Worm (Caenorhabditis elegans): Measurements from ENCODE around the gene cpi-1.

Gene cpi-1

DNA sequence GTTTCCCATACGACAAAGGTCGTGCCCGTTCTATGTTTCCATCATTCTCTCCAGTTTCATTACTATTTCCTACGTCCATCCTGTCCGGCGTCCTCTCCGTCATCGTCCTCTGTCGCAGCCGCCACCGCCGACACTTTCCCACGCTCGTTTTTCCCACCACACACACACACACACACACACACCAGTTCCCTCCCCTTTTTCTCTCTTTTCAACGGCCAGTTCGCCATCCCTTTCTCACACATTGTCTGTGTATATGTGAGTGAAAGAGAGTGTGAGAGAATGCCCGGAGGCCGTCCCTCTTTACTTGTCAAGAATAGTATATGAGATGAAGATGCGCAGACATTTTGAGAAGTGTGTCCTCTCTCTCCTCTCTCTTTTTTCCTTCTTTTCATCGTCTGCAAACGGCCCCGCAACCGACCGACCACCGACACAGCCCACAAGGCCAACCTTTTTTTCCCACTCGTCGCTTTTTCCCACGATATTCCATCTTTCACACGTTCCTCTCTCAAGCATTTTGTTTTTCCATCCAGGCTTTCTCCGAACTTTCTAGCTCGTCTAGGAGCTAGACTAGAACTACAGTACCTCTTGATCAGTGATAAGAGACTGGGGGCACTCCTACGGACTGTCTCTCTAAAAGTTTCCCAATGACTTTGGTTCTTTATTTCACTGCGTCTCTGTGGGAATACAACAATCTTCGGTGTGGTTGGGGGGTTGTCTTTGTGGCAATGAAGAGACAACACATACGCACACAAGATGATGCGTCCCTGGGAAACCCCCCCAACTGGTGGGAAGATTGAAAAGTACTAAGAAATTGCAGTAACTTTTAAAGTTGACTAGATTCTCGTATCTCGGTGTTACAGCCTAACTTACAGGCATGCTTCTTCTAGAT, 3.8 kb upstream of the cpi-1 start (continued):
- TF ChIP-seq snpc-4 (GFP tag; optimal IDR thresholded peaks at IDR 0.05) (peak; percentile 2), snpc-4 (tag; optimal IDR thresholded peaks at IDR 0.05) (peak in 3 of 4 experiments; percentile 52 to 86 (median 72)), ztf-6 (GFP tag; IDR thresholded peaks at IDR 0.05) (no peak), dpff-1 (tag; optimal IDR thresholded peaks at IDR 0.05) (no peak), Y53G8AR.9 (GFP tag; conservative IDR thresholded peaks at IDR 0.05) (no peak), ccch-3 (GFP tag; optimal IDR thresholded peaks at IDR 0.05) (no peak), F57A8.1 (GFP tag; optimal IDR thresholded peaks at IDR 0.05) (no peak), ets-4 (GFP tag; optimal IDR thresholded peaks at IDR 0.05) (peak; percentile 91), dox-1 (GFP tag; IDR thresholded peaks at IDR 0.05) (peak; percentile 80), lir-1 (GFP tag; conservative IDR thresholded peaks at IDR 0.05) (no peak), ceh-91 (GFP tag; IDR thresholded peaks at IDR 0.05) (no peak), F33H1.4 (GFP tag; IDR thresholded peaks at IDR 0.05) (no peak), ceh-27 (GFP tag; optimal IDR thresholded peaks at IDR 0.05) (peak; percentile 81), mxl-1 (tag; optimal IDR thresholded peaks at IDR 0.05) (no peak), C17E4.6 (GFP tag; IDR thresholded peaks at IDR 0.05) (no peak), athp-1 (tag; optimal IDR thresholded peaks at IDR 0.05) (no peak), C06A6.2 (GFP tag; conservative IDR thresholded peaks at IDR 0.05) (0 out of 2 replicates have a peak, but pooled peaks have one; percentile 15), rec-8 (tag; optimal IDR thresholded peaks at IDR 0.05) (no peak), B0336.3 (GFP tag; IDR thresholded peaks at IDR 0.05) (peak; percentile 74), nfya-1 (tag; optimal IDR thresholded peaks at IDR 0.05; ENCODE audit: borderline replicate concordance, insufficient read depth) (no peak), ztf-18 (tag; optimal IDR thresholded peaks at IDR 0.05) (peak; percentile 16), attf-5 (GFP tag; optimal IDR thresholded peaks at IDR 0.05) (peak; percentile 52), egl-18 (GFP tag; IDR thresholded peaks at IDR 0.05) (no peak), egrh-3 (GFP tag; IDR thresholded peaks at IDR 0.05) (peak; percentile 66), madf-10 (tag; optimal IDR thresholded peaks at IDR 0.05) (peak; percentile 32), F37B4.10 (GFP tag; IDR thresholded peaks at IDR 0.05) (no peak), nhr-179 (tag; optimal IDR thresholded peaks at IDR 0.05) (no peak), sptf-2 (GFP tag; optimal IDR thresholded peaks at IDR 0.05) (peak; percentile 65), hlh-12 (tag; optimal IDR thresholded peaks at IDR 0.05) (no peak), ceh-58 (GFP tag; IDR thresholded peaks at IDR 0.05) (no peak), nfyb-1 (GFP tag; IDR thresholded peaks at IDR 0.05) (peak; percentile 65; the same call in 1 of the 2 replicates), mcd-1 (GFP tag; IDR thresholded peaks at IDR 0.05) (peak; percentile 37), xnd-1 (tag; optimal IDR thresholded peaks at IDR 0.05) (no peak), hmg-1.2 (GFP tag; IDR thresholded peaks at IDR 0.05) (peak; percentile 90), Y53F4B.3 (GFP tag; IDR thresholded peaks at IDR 0.05) (no peak), madf-6 (GFP tag; IDR thresholded peaks at IDR 0.05) (no peak)

DNA sequence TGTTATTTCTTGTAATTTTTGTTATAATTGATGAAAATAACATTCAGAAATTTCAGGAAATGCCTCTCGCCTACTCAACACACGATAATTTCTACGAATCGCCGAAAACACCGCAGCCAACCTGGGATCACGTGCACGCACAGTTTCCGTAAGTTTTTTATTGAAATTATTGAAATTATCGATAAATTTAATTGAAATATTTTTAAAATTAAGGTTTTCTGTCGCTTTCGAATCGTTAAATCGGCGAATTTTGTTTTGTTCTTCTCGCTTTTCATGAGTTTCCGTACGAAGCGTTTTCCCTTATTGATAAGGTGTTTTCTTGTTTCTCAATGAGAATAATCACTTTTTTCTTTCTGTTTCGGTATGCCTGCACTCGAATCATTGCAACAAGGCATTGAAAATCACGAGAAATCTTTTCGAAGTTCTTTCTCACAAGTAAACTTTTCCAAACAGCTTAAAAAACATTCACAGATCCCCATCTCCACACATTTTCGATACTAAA, 1.9 kb upstream of the cpi-1 start, which contains the start of gene lag-1:
Gene lag-1 (plus strand): TSS at position 51 of the 502 bp plus-strand sequence.
- TF ChIP-seq C06A6.2 (GFP tag; conservative IDR thresholded peaks at IDR 0.05) (no peak), madf-6 (GFP tag; IDR thresholded peaks at IDR 0.05) (no peak), lin-54 (GFP tag; optimal IDR thresholded peaks at IDR 0.05) (no peak), F55B11.4 (tag; optimal IDR thresholded peaks at IDR 0.05; ENCODE audit: borderline replicate concordance, insufficient read depth) (no peak), repo-1 (tag; optimal IDR thresholded peaks at IDR 0.05) (no peak), nfyb-1 (GFP tag; IDR thresholded peaks at IDR 0.05) (no peak), hlh-12 (tag; optimal IDR thresholded peaks at IDR 0.05) (no peak), Y67H2A.10 (GFP tag; conservative IDR thresholded peaks at IDR 0.05) (no peak), lsy-27 (tag; optimal IDR thresholded peaks at IDR 0.05; ENCODE audit: borderline replicate concordance, insufficient read depth) (no peak), Y53F4B.3 (GFP tag; IDR thresholded peaks at IDR 0.05) (no peak), sea-2 (GFP tag; IDR thresholded peaks at IDR 0.05) (no peak)

All from whole organism, young adult.